Fruit fly (Drosophila melanogaster) whole organism, prepupa: ENCODE measurements around the gene Spag1.

Source experiments
- CG10631 ChIP-seq: fragments of 200-800 bp; sonication (Bioruptor generic); optimal IDR thresholded peaks from 2 replicates; lab custom pipeline; 2016; ENCODE audit warnings: missing biosample characterization, missing genetic modification characterization
- CG10669 ChIP-seq: fragments of 200-800 bp; sonication (Bioruptor generic); optimal IDR thresholded peaks from 3 replicates; lab custom pipeline; 2018; ENCODE audit warnings: missing biosample characterization, mild to moderate bottlenecking, missing genetic modification characterization, moderate library complexity
- CG11294 ChIP-seq: fragments of 200-800 bp; sonication (Bioruptor generic); IDR thresholded peaks from 2 replicates; pipeline ENCODE4 v1.3.6; 2022; ENCODE audit warnings: missing biosample characterization, missing genetic modification characterization
- CG11762 ChIP-seq: fragments of 200-800 bp; sonication (Bioruptor generic); optimal IDR thresholded peaks from 3 replicates; lab custom pipeline; 2016; ENCODE audit warnings: missing biosample characterization, missing genetic modification characterization; ENCODE audit not compliant: insufficient read depth
- CG11902 ChIP-seq: fragments of 200-800 bp; sonication (Bioruptor generic); optimal IDR thresholded peaks from 3 replicates; lab custom pipeline; 2016; ENCODE audit warnings: missing biosample characterization, missing genetic modification characterization
- CG15336 ChIP-seq: fragments of 200-800 bp; sonication (Bioruptor generic); IDR thresholded peaks from 2 replicates; pipeline ENCODE4 v1.3.6; 2022; ENCODE audit warnings: missing biosample characterization, missing genetic modification characterization
- CG1621 ChIP-seq: fragments of 200-800 bp; sonication (Bioruptor generic); optimal IDR thresholded peaks from 3 replicates; lab custom pipeline; 2018; ENCODE audit warnings: missing biosample characterization, mild to moderate bottlenecking, missing genetic modification characterization
- CG3032 ChIP-seq: fragments of 200-800 bp; optimal IDR thresholded peaks from 2 replicates; lab custom pipeline; 2019; ENCODE audit warnings: missing biosample characterization, mild to moderate bottlenecking, missing genetic modification characterization, moderate library complexity
- CG31627 ChIP-seq: fragments of 200-800 bp; sonication (Bioruptor generic); optimal IDR thresholded peaks from 3 replicates; lab custom pipeline; 2016; ENCODE audit warnings: missing biosample characterization, missing genetic modification characterization
- CG32006 ChIP-seq: fragments of 200-800 bp; sonication (Bioruptor generic); optimal IDR thresholded peaks from 3 replicates; lab custom pipeline; 2017; ENCODE audit warnings: missing biosample characterization, mild to moderate bottlenecking, missing genetic modification characterization
- CG3919 ChIP-seq: fragments of 200-800 bp; sonication (Bioruptor generic); optimal IDR thresholded peaks from 3 replicates; lab custom pipeline; 2016; ENCODE audit warnings: missing biosample characterization, missing genetic modification characterization
- CG4318 ChIP-seq: fragments of 200-800 bp; sonication (Bioruptor generic); optimal IDR thresholded peaks from 3 replicates; lab custom pipeline; 2017; ENCODE audit warnings: missing biosample characterization, mild to moderate bottlenecking, missing genetic modification characterization
- CG6163 ChIP-seq: fragments of 200-800 bp; sonication (Bioruptor generic); IDR thresholded peaks from 3 replicates; pipeline ENCODE4 v1.3.6; 2022; ENCODE audit warnings: missing biosample characterization, missing genetic modification characterization
- CG6276 ChIP-seq: fragments of 200-800 bp; sonication (Bioruptor generic); optimal IDR thresholded peaks from 2 replicates; lab custom pipeline; 2017; ENCODE audit warnings: missing biosample characterization, mild to moderate bottlenecking, missing genetic modification characterization
- CG6792 ChIP-seq: fragments of 200-800 bp; sonication (Bioruptor generic); optimal IDR thresholded peaks from 3 replicates; lab custom pipeline; 2016; ENCODE audit warnings: missing biosample characterization, missing genetic modification characterization
- CG6808 ChIP-seq: fragments of 200-800 bp; sonication (Bioruptor generic); optimal IDR thresholded peaks from 3 replicates; lab custom pipeline; 2017; ENCODE audit warnings: missing biosample characterization, missing genetic modification characterization, mild to moderate bottlenecking, moderate library complexity, missing genetic modification reagents
- CG7368 ChIP-seq: fragments of 200-800 bp; sonication (Bioruptor generic); optimal IDR thresholded peaks from 3 replicates; lab custom pipeline; 2016; ENCODE audit warnings: missing biosample characterization, missing genetic modification characterization
- CG8319 ChIP-seq: fragments of 200-800 bp; sonication (Bioruptor generic); optimal IDR thresholded peaks from 3 replicates; lab custom pipeline; 2016; ENCODE audit warnings: missing biosample characterization, missing genetic modification characterization
- CG8632 ChIP-seq: fragments of 200-800 bp; sonication (Bioruptor generic); optimal IDR thresholded peaks from 3 replicates; lab custom pipeline; 2016; ENCODE audit warnings: missing biosample characterization, missing genetic modification characterization
- CG9139 ChIP-seq: fragments of 200-800 bp; sonication (Bioruptor generic); optimal IDR thresholded peaks from 3 replicates; lab custom pipeline; 2017; ENCODE audit warnings: missing biosample characterization, mild to moderate bottlenecking, missing genetic modification characterization
- Eip78C ChIP-seq: fragments of 200-800 bp; sonication (Bioruptor generic); peaks from one replicate; lab custom pipeline; 2016; ENCODE audit warnings: missing biosample characterization, missing genetic modification characterization
- Eip93F ChIP-seq: fragments of 200-800 bp; sonication (Bioruptor generic); optimal IDR thresholded peaks from 2 replicates; lab custom pipeline; 2016; ENCODE audit warnings: missing biosample characterization, mild to moderate bottlenecking, missing genetic modification characterization
- Ets21C ChIP-seq: fragments of 200-800 bp; sonication (Bioruptor generic); optimal IDR thresholded peaks from 3 replicates; lab custom pipeline; 2016; ENCODE audit warnings: missing biosample characterization, missing genetic modification characterization
- Ets96B ChIP-seq: fragments of 200-800 bp; optimal IDR thresholded peaks from 2 replicates; lab custom pipeline; 2019; ENCODE audit warnings: missing biosample characterization, mild to moderate bottlenecking, missing genetic modification characterization, moderate library complexity
- Gug ChIP-seq: fragments of 200-800 bp; sonication (Bioruptor generic); IDR thresholded peaks from 2 replicates; pipeline ENCODE4 v1.3.6; 2022; ENCODE audit warnings: missing biosample characterization, missing genetic modification characterization
- Hr38 ChIP-seq: sonication (Bioruptor generic); optimal IDR thresholded peaks from 2 replicates; lab custom pipeline; 2016; ENCODE audit warnings: missing biosample characterization, missing genetic modification characterization
- Hr39 ChIP-seq: fragments of 200-800 bp; sonication (Bioruptor generic); optimal IDR thresholded peaks from 2 replicates; lab custom pipeline; 2016; ENCODE audit warnings: missing biosample characterization, missing genetic modification characterization
- Hr4 ChIP-seq: fragments of 200-800 bp; sonication (Bioruptor generic); optimal IDR thresholded peaks from 3 replicates; lab custom pipeline; 2016; ENCODE audit warnings: missing biosample characterization, missing genetic modification characterization
- Met ChIP-seq: fragments of 200-800 bp; sonication (Bioruptor generic); optimal IDR thresholded peaks from 3 replicates; lab custom pipeline; 2016; ENCODE audit warnings: missing biosample characterization, missing genetic modification characterization
- OdsH ChIP-seq: fragments of 200-800 bp; sonication (Bioruptor generic); optimal IDR thresholded peaks from 3 replicates; lab custom pipeline; 2016; ENCODE audit warnings: missing biosample characterization, missing genetic modification characterization
- Smox ChIP-seq: fragments of 200-800 bp; sonication (Bioruptor generic); optimal IDR thresholded peaks from 3 replicates; lab custom pipeline; 2016; ENCODE audit warnings: missing biosample characterization, missing genetic modification characterization
- Sox102F ChIP-seq: fragments of 200-800 bp; sonication (Bioruptor generic); optimal IDR thresholded peaks from 2 replicates; lab custom pipeline; 2016; ENCODE audit warnings: missing biosample characterization, mild to moderate bottlenecking, missing genetic modification characterization
- Sox14 ChIP-seq: fragments of 200-800 bp; sonication (Bioruptor generic); optimal IDR thresholded peaks from 3 replicates; lab custom pipeline; 2016; ENCODE audit warnings: missing biosample characterization, missing genetic modification characterization
- Sox15 ChIP-seq: fragments of 200-800 bp; sonication (Bioruptor generic); optimal IDR thresholded peaks from 3 replicates; lab custom pipeline; 2016; ENCODE audit warnings: missing biosample characterization, missing genetic modification characterization
- acj6 ChIP-seq: fragments of 200-800 bp; sonication (Bioruptor generic); optimal IDR thresholded peaks from 3 replicates; lab custom pipeline; 2016; ENCODE audit warnings: missing biosample characterization, missing genetic modification characterization
- cyc ChIP-seq: fragments of 200-800 bp; sonication (Bioruptor generic); optimal IDR thresholded peaks from 3 replicates; lab custom pipeline; 2016; ENCODE audit warnings: missing biosample characterization, missing genetic modification characterization
- dac ChIP-seq: fragments of 200-800 bp; sonication (Bioruptor generic); optimal IDR thresholded peaks from 2 replicates; lab custom pipeline; 2017; ENCODE audit warnings: missing biosample characterization, mild to moderate bottlenecking, missing genetic modification characterization
- eg ChIP-seq: fragments of 200-800 bp; sonication (Bioruptor generic); IDR thresholded peaks from 3 replicates; pipeline ENCODE4 v1.3.6; 2022; ENCODE audit warnings: missing biosample characterization, missing genetic modification characterization
- esn ChIP-seq: fragments of 200-800 bp; sonication (Bioruptor generic); optimal IDR thresholded peaks from 2 replicates; lab custom pipeline; 2016; ENCODE audit warnings: missing biosample characterization, mild to moderate bottlenecking, missing genetic modification characterization, moderate library complexity
- fd59A ChIP-seq: fragments of 200-800 bp; sonication (Bioruptor generic); optimal IDR thresholded peaks from 2 replicates; lab custom pipeline; 2017; ENCODE audit warnings: missing biosample characterization, mild to moderate bottlenecking, missing genetic modification characterization, missing genetic modification reagents
- fd85E ChIP-seq: fragments of 200-800 bp; sonication (Bioruptor generic); optimal IDR thresholded peaks from 3 replicates; lab custom pipeline; 2016; ENCODE audit warnings: missing biosample characterization, missing genetic modification characterization
- fkh ChIP-seq: fragments of 200-800 bp; sonication (Bioruptor generic); optimal IDR thresholded peaks from 3 replicates; lab custom pipeline; 2017; ENCODE audit warnings: missing biosample characterization, mild to moderate bottlenecking, missing genetic modification characterization, moderate library complexity
- lz ChIP-seq: fragments of 200-800 bp; sonication (Bioruptor generic); optimal IDR thresholded peaks from 3 replicates; lab custom pipeline; 2016; ENCODE audit warnings: missing biosample characterization, missing genetic modification characterization
- net ChIP-seq: fragments of 200-800 bp; sonication (Bioruptor generic); optimal IDR thresholded peaks from 3 replicates; lab custom pipeline; 2016; ENCODE audit warnings: missing biosample characterization, missing genetic modification characterization
- salr ChIP-seq, 2 experiments: fragments of 200-800 bp; sonication (Bioruptor generic); optimal IDR thresholded peaks; 3 replicates each; lab custom pipeline; 2016 to 2018; ENCODE audit warnings: missing biosample characterization in 2 of 2, missing genetic modification characterization in 2 of 2, mild to moderate bottlenecking in 1 of 2
- spab ChIP-seq: fragments of 200-800 bp; sonication (Bioruptor generic); optimal IDR thresholded peaks from 2 replicates; lab custom pipeline; 2017; ENCODE audit warnings: missing biosample characterization, mild to moderate bottlenecking, missing genetic modification characterization, missing genetic modification reagents
- ss ChIP-seq, 2 experiments: fragments of 200-800 bp; sonication (Bioruptor generic); optimal IDR thresholded peaks; 2 replicates in 1 of 2; 3 replicates in 1 of 2; lab custom pipeline; 2017 to 2018; ENCODE audit warnings: mild to moderate bottlenecking in 2 of 2, missing biosample characterization in 2 of 2, missing genetic modification characterization in 2 of 2, moderate library complexity in 1 of 2
- vri ChIP-seq: fragments of 200-800 bp; sonication (Bioruptor generic); optimal IDR thresholded peaks from 3 replicates; lab custom pipeline; 2016; ENCODE audit warnings: missing biosample characterization, mild to moderate bottlenecking, missing genetic modification characterization

The Spag1 gene

DNA sequence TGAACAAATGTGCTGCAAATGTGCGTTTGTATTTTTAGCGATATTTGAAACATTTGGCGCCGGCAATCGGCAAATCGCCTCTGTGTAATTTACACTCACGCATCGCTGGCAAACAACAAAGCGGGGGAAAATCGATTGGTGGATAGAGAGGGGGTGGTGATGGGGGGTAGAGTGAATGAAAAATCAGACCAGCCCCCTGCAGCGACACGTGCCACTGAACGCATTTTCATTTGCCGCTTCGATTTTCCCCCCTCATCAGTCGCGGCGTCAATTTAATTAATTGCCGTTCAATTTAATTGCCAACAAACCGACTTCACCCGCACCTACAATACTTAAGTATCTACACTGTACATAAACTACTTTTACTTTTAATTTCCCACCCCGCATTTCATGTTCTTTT lies 12.2 kb upstream of the Spag1 start:
- TF ChIP-seq CG15336 (no peak), esn (no peak), eg (GFP tag; lab: Robert Waterston, UW) (no peak), CG11294 (GFP tag; lab: Robert Waterston, UW) (no peak), CG11762 (no peak), Ets96B (tag; lab: Kevin White, UChicago) (no peak), CG8632 (GFP tag; lab: Kevin White, UChicago) (no peak), fd85E (GFP tag; lab: Kevin White, UChicago) (no peak)
- TF ChIP-seq, all 60 proteins: peak for 0

DNA sequence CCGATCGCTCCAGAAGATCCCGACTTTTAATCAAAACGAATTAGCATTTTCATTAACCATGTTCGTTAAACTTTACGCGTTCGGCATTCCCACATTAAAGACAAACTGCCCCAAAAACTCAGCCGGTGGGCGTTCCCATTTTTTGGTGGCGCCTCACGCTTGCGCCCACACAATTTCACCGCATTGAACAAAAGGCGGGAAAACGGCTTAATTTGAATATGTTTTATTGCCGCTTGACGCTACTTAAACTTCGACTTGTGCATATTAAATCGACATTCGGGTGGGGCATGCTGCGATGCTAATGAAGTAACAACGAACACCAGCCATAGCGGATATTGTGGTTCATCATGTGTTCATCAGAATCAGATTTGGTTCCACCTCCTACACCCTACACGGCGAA lies 11.1 kb upstream of the Spag1 start:
- no peak for TF ChIP-seq CG6163 (GFP tag; lab: Robert Waterston, UW)
- TF ChIP-seq spab (GFP tag; lab: Kevin White, UChicago), result no peak
- TF ChIP-seq Smox, result no peak
- no peak for TF ChIP-seq CG3032 (tag; lab: Kevin White, UChicago)
- no peak for TF ChIP-seq Met
- TF ChIP-seq vri, result no peak
- no peak for TF ChIP-seq Hr39 (GFP tag; lab: Kevin White, UChicago)

DNA sequence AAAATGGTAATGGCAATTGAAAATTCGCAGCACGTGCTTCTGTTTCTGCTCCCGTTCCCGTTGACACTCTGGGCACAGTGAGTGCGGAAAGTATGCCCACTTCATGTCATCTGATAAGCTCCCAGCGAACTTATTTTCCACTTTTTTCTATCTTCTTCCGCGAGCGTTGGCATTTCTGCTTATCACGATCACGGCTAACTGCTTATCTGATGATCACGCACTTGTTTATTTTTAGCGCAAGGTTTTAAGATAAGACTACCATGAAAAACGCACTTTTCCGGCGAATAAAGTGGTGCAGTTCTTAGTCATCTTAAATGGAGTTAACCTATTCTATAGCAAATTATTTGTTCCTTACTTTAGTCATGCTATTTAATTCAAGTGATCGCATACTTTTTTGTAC lies 10.2 kb upstream of the Spag1 start:
- TF ChIP-seq dac (GFP tag; lab: Kevin White, UChicago) (peak; percentile 5), Smox (no peak), CG3919 (GFP tag; lab: Kevin White, UChicago) (peak; percentile 56), CG3032 (tag; lab: Kevin White, UChicago) (peak; percentile 20), CG6792 (GFP tag; lab: Kevin White, UChicago) (peak; percentile 20), Eip93F (GFP tag; lab: Kevin White, UChicago) (no peak), lz (peak; percentile 26), Met (no peak), CG10669 (GFP tag; lab: Kevin White, UChicago) (peak; percentile 41), eg (GFP tag; lab: Robert Waterston, UW) (0 out of 3 replicates have a peak, but pooled peaks have one; percentile 30), salr (GFP tag; optimal IDR thresholded peaks at IDR 0.05; lab: Kevin White, UChicago) (peak in 1 of 2 experiments; percentile 51), Eip78C (GFP tag; lab: Kevin White, UChicago) (peak; percentile 84), CG10631 (GFP tag; lab: Kevin White, UChicago) (peak; percentile 11), fd59A (GFP tag; lab: Kevin White, UChicago) (no peak), Sox14 (GFP tag; lab: Kevin White, UChicago) (peak; percentile 55), CG1621 (tag; lab: Kevin White, UChicago) (no peak), CG9139 (no peak), ss (GFP tag; optimal IDR thresholded peaks at IDR 0.05; lab: Kevin White, UChicago) (no peak), CG6808 (GFP tag; lab: Kevin White, UChicago) (peak; percentile 27), net (GFP tag; lab: Kevin White, UChicago) (peak; percentile 45), Sox102F (GFP tag; lab: Kevin White, UChicago) (no peak), Hr39 (GFP tag; lab: Kevin White, UChicago) (peak; percentile 62), CG6276 (GFP tag; lab: Kevin White, UChicago) (peak; percentile 50), CG11762 (no peak), CG6163 (GFP tag; lab: Robert Waterston, UW) (no peak), Ets21C (GFP tag; lab: Kevin White, UChicago) (peak; percentile 25), CG31627 (peak; percentile 48), CG7368 (GFP tag; lab: Kevin White, UChicago) (no peak), Hr4 (peak; percentile 63), Sox15 (GFP tag; lab: Kevin White, UChicago) (peak; percentile 24), fd85E (GFP tag; lab: Kevin White, UChicago) (no peak), acj6 (GFP tag; lab: Kevin White, UChicago) (peak; percentile 45), Gug (GFP tag; lab: Robert Waterston, UW) (no peak), OdsH (no peak), CG11902 (GFP tag; lab: Kevin White, UChicago) (peak; percentile 28), cyc (GFP tag; lab: Kevin White, UChicago) (peak; percentile 36), CG8319 (GFP tag; lab: Kevin White, UChicago) (peak; percentile 17), CG32006 (GFP tag; lab: Kevin White, UChicago) (peak; percentile 74), CG4318 (GFP tag; lab: Kevin White, UChicago) (peak; percentile 31), fkh (no peak), Hr38 (GFP tag; lab: Kevin White, UChicago) (no peak), spab (GFP tag; lab: Kevin White, UChicago) (no peak)
